Worm (Caenorhabditis elegans) whole organism, L4 larva: ENCODE measurements around the gene str-205.

ENCODE experiments used
- D1046.2 ChIP-seq: fragments of 200-800 bp; sonication (Bioruptor generic); IDR thresholded peaks from 2 replicates; pipeline ENCODE4 v1.3.6; 2022; ENCODE audit warnings: missing genetic modification characterization, missing compliant biosample characterization
- F10B5.3 ChIP-seq: sonication (generic microtip); optimal IDR thresholded peaks from 2 replicates; lab custom pipeline; 2016; ENCODE audit warnings: mild to moderate bottlenecking, missing genetic modification characterization, missing compliant biosample characterization
- F44E2.7 ChIP-seq: fragments of 200-800 bp; sonication (Bioruptor generic); IDR thresholded peaks from 2 replicates; pipeline ENCODE4 v2.1.2; 2022; ENCODE audit warnings: missing genetic modification characterization, missing compliant biosample characterization
- T20F7.1 ChIP-seq: fragments of 200-800 bp; sonication (Bioruptor generic); optimal IDR thresholded peaks from 2 replicates; lab custom pipeline; 2018; ENCODE audit warnings: mild to moderate bottlenecking, missing genetic modification characterization, missing compliant biosample characterization
- Y5F2A.4 ChIP-seq: fragments of 200-800 bp; sonication (Bioruptor generic); optimal IDR thresholded peaks from 2 replicates; lab custom pipeline; 2018; ENCODE audit warnings: mild to moderate bottlenecking, missing genetic modification characterization, missing compliant biosample characterization
- ZK546.5 ChIP-seq, 2 experiments: sonication (generic microtip); optimal IDR thresholded peaks; 2 replicates each; lab custom pipeline; 2017; ENCODE audit warnings: missing biosample characterization in 2 of 2, missing genetic modification characterization in 2 of 2
- aha-1 ChIP-seq: fragments of 150-350 bp; peaks from one replicate; lab custom pipeline; 2014; ENCODE audit warnings: missing biosample characterization, missing genetic modification characterization
- aly-2 ChIP-seq: sonication (generic microtip); optimal IDR thresholded peaks from 2 replicates; lab custom pipeline; 2018; ENCODE audit warnings: missing biosample characterization, missing genetic modification characterization
- ama-1 ChIP-seq: fragments of 150-350 bp; optimal IDR thresholded peaks from 2 replicates; lab custom pipeline; 2014; ENCODE audit warnings: inconsistent platforms, mixed read lengths
- arid-1 ChIP-seq: fragments of 200-800 bp; sonication (Bioruptor generic); conservative IDR thresholded peaks from 2 replicates; pipeline ENCODE4 v1.3.6; 2022; ENCODE audit warnings: missing genetic modification reagents, missing genetic modification characterization, missing compliant biosample characterization
- ceh-20 ChIP-seq: fragments of 200-800 bp; sonication (Bioruptor generic); IDR thresholded peaks from 2 replicates; pipeline ENCODE4 v1.3.6; 2022; ENCODE audit warnings: missing genetic modification reagents, missing genetic modification characterization, missing compliant biosample characterization
- ceh-28 ChIP-seq: fragments of 150-350 bp; optimal IDR thresholded peaks from 2 replicates; lab custom pipeline; 2014; ENCODE audit warnings: missing biosample characterization, missing genetic modification reagents, missing genetic modification characterization
- ceh-82 ChIP-seq: sonication (generic microtip); optimal IDR thresholded peaks from 2 replicates; lab custom pipeline; 2017; ENCODE audit warnings: missing biosample characterization, missing genetic modification characterization
- ces-1 ChIP-seq: fragments of 150-350 bp; sonication (generic microtip); optimal IDR thresholded peaks from 4 replicates; lab custom pipeline; 2014; ENCODE audit warnings: missing biosample characterization, missing genetic modification reagents, missing genetic modification characterization
- cey-2 ChIP-seq: sonication (generic microtip); optimal IDR thresholded peaks from 3 replicates; lab custom pipeline; 2017; ENCODE audit warnings: missing genetic modification characterization, mild to moderate bottlenecking, missing compliant biosample characterization, antibody characterized with exemption, borderline replicate concordance; ENCODE audit not compliant: insufficient read depth
- ctbp-1 ChIP-seq: fragments of 200-800 bp; sonication (Bioruptor generic); IDR thresholded peaks from 2 replicates; pipeline ENCODE4 v1.3.6; 2022; ENCODE audit warnings: missing genetic modification reagents, missing genetic modification characterization, missing compliant biosample characterization
- daf-12 ChIP-seq: fragments of 150-350 bp; optimal IDR thresholded peaks from 2 replicates; lab custom pipeline; 2014; ENCODE audit warnings: missing biosample characterization, missing genetic modification reagents, missing genetic modification characterization
- daf-8 ChIP-seq: fragments of 200-800 bp; sonication (Bioruptor generic); IDR thresholded peaks from 2 replicates; pipeline ENCODE4 v1.3.6; 2022; ENCODE audit warnings: missing genetic modification characterization, missing compliant biosample characterization
- dmd-6 ChIP-seq: fragments of 200-800 bp; sonication (Bioruptor generic); IDR thresholded peaks from 2 replicates; pipeline ENCODE4 v1.3.6; 2022; ENCODE audit warnings: missing genetic modification reagents, missing genetic modification characterization, missing compliant biosample characterization
- dve-1 ChIP-seq: sonication (generic microtip); optimal IDR thresholded peaks from 2 replicates; lab custom pipeline; 2017; ENCODE audit warnings: antibody characterized with exemption, mild to moderate bottlenecking, missing genetic modification characterization, missing compliant biosample characterization; ENCODE audit not compliant: insufficient read depth
- fkh-10 ChIP-seq: fragments of 150-350 bp; optimal IDR thresholded peaks from 2 replicates; lab custom pipeline; 2014; ENCODE audit warnings: missing biosample characterization, missing genetic modification reagents, missing genetic modification characterization
- hlh-30 ChIP-seq: sonication (generic microtip); optimal IDR thresholded peaks from 2 replicates; lab custom pipeline; 2017; ENCODE audit warnings: antibody characterized with exemption, mild to moderate bottlenecking, missing genetic modification characterization, missing compliant biosample characterization; ENCODE audit not compliant: insufficient read depth
- hmg-1.1 ChIP-seq: fragments of 200-800 bp; sonication (Bioruptor generic); IDR thresholded peaks from 2 replicates; pipeline ENCODE4 v1.3.6; 2022; ENCODE audit warnings: missing genetic modification reagents, missing genetic modification characterization, missing compliant biosample characterization
- lin-39 ChIP-seq: fragments of 150-350 bp; optimal IDR thresholded peaks from 2 replicates; lab custom pipeline; 2014; ENCODE audit warnings: missing biosample characterization, missing genetic modification reagents, missing genetic modification characterization
- mep-1 ChIP-seq: fragments of 150-350 bp; sonication (generic microtip); optimal IDR thresholded peaks from 3 replicates; lab custom pipeline; 2014; ENCODE audit warnings: missing biosample characterization, missing genetic modification characterization
- mes-2 ChIP-seq: sonication (generic microtip); optimal IDR thresholded peaks from 2 replicates; lab custom pipeline; 2016; ENCODE audit warnings: missing genotype, mild to moderate bottlenecking, missing genetic modification characterization, missing compliant biosample characterization; ENCODE audit not compliant: poor library complexity, severe bottlenecking
- nhr-102 ChIP-seq: sonication (generic microtip); optimal IDR thresholded peaks from 2 replicates; lab custom pipeline; 2016; ENCODE audit warnings: mild to moderate bottlenecking, missing genetic modification characterization, moderate library complexity, missing compliant biosample characterization
- nhr-41 ChIP-seq: fragments of 200-800 bp; sonication (Bioruptor generic); IDR thresholded peaks from 2 replicates; pipeline ENCODE4 v1.3.6; 2022; ENCODE audit warnings: missing genetic modification reagents, missing genetic modification characterization, missing compliant biosample characterization
- nhr-76 ChIP-seq: fragments of 150-350 bp; optimal IDR thresholded peaks from 2 replicates; lab custom pipeline; 2014; ENCODE audit warnings: missing biosample characterization, missing genetic modification characterization
- sdz-12 ChIP-seq: fragments of 200-800 bp; sonication (Bioruptor generic); optimal IDR thresholded peaks from 2 replicates; lab custom pipeline; 2018; ENCODE audit warnings: mild to moderate bottlenecking, missing genetic modification characterization, missing compliant biosample characterization
- set-16 ChIP-seq: fragments of 200-800 bp; sonication (Bioruptor generic); IDR thresholded peaks from 2 replicates; pipeline ENCODE4 v1.3.6; 2022; ENCODE audit warnings: missing genetic modification reagents, missing genetic modification characterization, missing compliant biosample characterization
- snpc-1.2 ChIP-seq: fragments of 200-800 bp; sonication (Bioruptor generic); IDR thresholded peaks from 2 replicates; pipeline ENCODE4 v1.3.6; 2022; ENCODE audit warnings: missing genetic modification reagents, missing genetic modification characterization, missing compliant biosample characterization
- snpc-4 ChIP-seq: fragments of 150-350 bp; optimal IDR thresholded peaks from 2 replicates; lab custom pipeline; 2014; ENCODE audit warnings: missing biosample characterization, missing genetic modification characterization
- spr-1 ChIP-seq: sonication (generic microtip); optimal IDR thresholded peaks from 2 replicates; lab custom pipeline; 2016; ENCODE audit warnings: mild to moderate bottlenecking, missing genetic modification characterization, missing compliant biosample characterization

The str-205 gene

ce11 chrV:4962968-4963367 is 33.2 kb upstream of the str-205 start, which contains the start of gene tam-1:
TSS of gene tam-1 (minus strand) at chrV:4963102.
- TF ChIP-seq F44E2.7 (GFP tag; lab: Robert Waterston, UW): no peak
- no peak for TF ChIP-seq ces-1 (GFP tag; lab: Kevin White, UChicago)
- TF ChIP-seq hmg-1.1 (GFP tag; lab: Robert Waterston, UW): peak; percentile 48; the same call in 1 of the 2 replicates
- TF ChIP-seq hlh-30: peak; percentile 3
- no peak for TF ChIP-seq daf-8 (GFP tag; lab: Robert Waterston, UW)
- TF ChIP-seq snpc-4 (tag; lab: Kevin White, UChicago): no peak
- no peak for TF ChIP-seq arid-1 (GFP tag; lab: Robert Waterston, UW)
- no peak for TF ChIP-seq set-16 (GFP tag; lab: Robert Waterston, UW)
- TF ChIP-seq ctbp-1 (GFP tag; lab: Robert Waterston, UW): no peak
- TF ChIP-seq ceh-28 (tag; lab: Kevin White, UChicago): peak; percentile 14
- no peak for TF ChIP-seq lin-39 (tag; lab: Kevin White, UChicago)
- no peak for TF ChIP-seq D1046.2 (GFP tag; lab: Robert Waterston, UW)
- TF ChIP-seq mep-1 (tag; lab: Kevin White, UChicago): peak; percentile 3
- TF ChIP-seq aly-2 (tag; lab: Kevin White, UChicago): no peak
- TF ChIP-seq mes-2: peak; percentile 42
- TF ChIP-seq fkh-10 (GFP tag; lab: Kevin White, UChicago): no peak
- TF ChIP-seq ama-1 (lab: Kevin White, UChicago): no peak
- no peak for TF ChIP-seq ZK546.5 (tag; optimal IDR thresholded peaks at IDR 0.05; lab: Kevin White, UChicago)
- TF ChIP-seq dmd-6: no peak
- no peak for TF ChIP-seq daf-12
- TF ChIP-seq nhr-41 (GFP tag; lab: Robert Waterston, UW): no peak
- TF ChIP-seq sdz-12 (GFP tag; lab: Kevin White, UChicago): no peak
- no peak for TF ChIP-seq spr-1 (tag; lab: Kevin White, UChicago)
- no peak for TF ChIP-seq dve-1 (tag; lab: Kevin White, UChicago)
- TF ChIP-seq nhr-76 (tag; lab: Kevin White, UChicago): no peak
- TF ChIP-seq T20F7.1 (GFP tag; lab: Kevin White, UChicago): no peak
- TF ChIP-seq nhr-102 (tag; lab: Kevin White, UChicago): no peak

ce11 chrV:4960686-4961085 is 30.9 kb upstream of the str-205 start:
- TF ChIP-seq F10B5.3 (tag; lab: Kevin White, UChicago) (no peak), Y5F2A.4 (no peak), daf-12 (no peak), set-16 (GFP tag; lab: Robert Waterston, UW) (peak; percentile 57)
- TF ChIP-seq, all 104 proteins: peak for 1

- TF ChIP-seq T20F7.1 (GFP tag; lab: Kevin White, UChicago): no peak
- no peak for TF ChIP-seq ceh-20 (GFP tag; lab: Robert Waterston, UW)
- TF ChIP-seq dve-1 (tag; lab: Kevin White, UChicago): no peak
- TF ChIP-seq nhr-76 (tag; lab: Kevin White, UChicago): no peak
- TF ChIP-seq dmd-6: no peak
- TF ChIP-seq aha-1: peak; percentile 94
- no peak for TF ChIP-seq ceh-82
- TF ChIP-seq ces-1 (GFP tag; lab: Kevin White, UChicago): no peak
- TF ChIP-seq cey-2 (tag; lab: Kevin White, UChicago): no peak
Observed at ce11 chrV:4957619-4958018, 27.9 kb upstream of the str-205 start.

ce11 chrV:4956529-4956928 is 26.8 kb upstream of the str-205 start, which contains the start of gene str-208:
TSS of gene str-208 (plus strand) at chrV:4956829.
- TF ChIP-seq snpc-1.2: no peak
- TF ChIP-seq aha-1: peak; percentile 12
